Fruit fly (Drosophila melanogaster) whole organism, prepupa: Measurements from ENCODE around the gene Nna1.

Source experiments
- Blimp-1 ChIP-seq: fragments of 200-800 bp; sonication (Bioruptor generic); optimal IDR thresholded peaks from 3 replicates; lab custom pipeline; 2017; ENCODE audit warnings: missing biosample characterization, missing genetic modification characterization, mild to moderate bottlenecking, moderate library complexity, missing genetic modification reagents
- CG10669 ChIP-seq: fragments of 200-800 bp; sonication (Bioruptor generic); optimal IDR thresholded peaks from 3 replicates; lab custom pipeline; 2018; ENCODE audit warnings: missing biosample characterization, mild to moderate bottlenecking, missing genetic modification characterization, moderate library complexity
- CG11294 ChIP-seq: fragments of 200-800 bp; sonication (Bioruptor generic); IDR thresholded peaks from 2 replicates; pipeline ENCODE4 v1.3.6; 2022; ENCODE audit warnings: missing biosample characterization, missing genetic modification characterization
- CG11902 ChIP-seq: fragments of 200-800 bp; sonication (Bioruptor generic); optimal IDR thresholded peaks from 3 replicates; lab custom pipeline; 2016; ENCODE audit warnings: missing biosample characterization, missing genetic modification characterization
- CG15336 ChIP-seq: fragments of 200-800 bp; sonication (Bioruptor generic); IDR thresholded peaks from 2 replicates; pipeline ENCODE4 v1.3.6; 2022; ENCODE audit warnings: missing biosample characterization, missing genetic modification characterization
- CG16779 ChIP-seq: fragments of 200-800 bp; sonication (Bioruptor generic); optimal IDR thresholded peaks from 3 replicates; lab custom pipeline; 2017; ENCODE audit warnings: missing biosample characterization, mild to moderate bottlenecking, missing genetic modification characterization
- CG6163 ChIP-seq: fragments of 200-800 bp; sonication (Bioruptor generic); IDR thresholded peaks from 3 replicates; pipeline ENCODE4 v1.3.6; 2022; ENCODE audit warnings: missing biosample characterization, missing genetic modification characterization
- CG6276 ChIP-seq: fragments of 200-800 bp; sonication (Bioruptor generic); optimal IDR thresholded peaks from 2 replicates; lab custom pipeline; 2017; ENCODE audit warnings: missing biosample characterization, mild to moderate bottlenecking, missing genetic modification characterization
- CG6808 ChIP-seq: fragments of 200-800 bp; sonication (Bioruptor generic); optimal IDR thresholded peaks from 3 replicates; lab custom pipeline; 2017; ENCODE audit warnings: missing biosample characterization, missing genetic modification characterization, mild to moderate bottlenecking, moderate library complexity, missing genetic modification reagents
- CG6854 ChIP-seq: fragments of 200-800 bp; sonication (Bioruptor generic); optimal IDR thresholded peaks from 2 replicates; lab custom pipeline; 2017; ENCODE audit warnings: missing biosample characterization, mild to moderate bottlenecking, missing genetic modification characterization
- CG7368 ChIP-seq: fragments of 200-800 bp; sonication (Bioruptor generic); optimal IDR thresholded peaks from 3 replicates; lab custom pipeline; 2016; ENCODE audit warnings: missing biosample characterization, missing genetic modification characterization
- CG8119 ChIP-seq: fragments of 200-800 bp; sonication (Bioruptor generic); IDR thresholded peaks from 3 replicates; pipeline ENCODE4 v1.3.6; 2022; ENCODE audit warnings: missing biosample characterization, missing genetic modification characterization
- CG8319 ChIP-seq: fragments of 200-800 bp; sonication (Bioruptor generic); optimal IDR thresholded peaks from 3 replicates; lab custom pipeline; 2016; ENCODE audit warnings: missing biosample characterization, missing genetic modification characterization
- CG8632 ChIP-seq: fragments of 200-800 bp; sonication (Bioruptor generic); optimal IDR thresholded peaks from 3 replicates; lab custom pipeline; 2016; ENCODE audit warnings: missing biosample characterization, missing genetic modification characterization
- Eip78C ChIP-seq: fragments of 200-800 bp; sonication (Bioruptor generic); peaks from one replicate; lab custom pipeline; 2016; ENCODE audit warnings: missing biosample characterization, missing genetic modification characterization
- Ets21C ChIP-seq: fragments of 200-800 bp; sonication (Bioruptor generic); optimal IDR thresholded peaks from 3 replicates; lab custom pipeline; 2016; ENCODE audit warnings: missing biosample characterization, missing genetic modification characterization
- Ets96B ChIP-seq: fragments of 200-800 bp; optimal IDR thresholded peaks from 2 replicates; lab custom pipeline; 2019; ENCODE audit warnings: missing biosample characterization, mild to moderate bottlenecking, missing genetic modification characterization, moderate library complexity
- Hr39 ChIP-seq: fragments of 200-800 bp; sonication (Bioruptor generic); optimal IDR thresholded peaks from 2 replicates; lab custom pipeline; 2016; ENCODE audit warnings: missing biosample characterization, missing genetic modification characterization
- Lpt ChIP-seq: fragments of 200-800 bp; sonication (Bioruptor generic); optimal IDR thresholded peaks from 3 replicates; lab custom pipeline; 2016; ENCODE audit warnings: missing biosample characterization, missing genetic modification characterization
- OdsH ChIP-seq: fragments of 200-800 bp; sonication (Bioruptor generic); optimal IDR thresholded peaks from 3 replicates; lab custom pipeline; 2016; ENCODE audit warnings: missing biosample characterization, missing genetic modification characterization
- Smox ChIP-seq: fragments of 200-800 bp; sonication (Bioruptor generic); optimal IDR thresholded peaks from 3 replicates; lab custom pipeline; 2016; ENCODE audit warnings: missing biosample characterization, missing genetic modification characterization
- Sox102F ChIP-seq: fragments of 200-800 bp; sonication (Bioruptor generic); optimal IDR thresholded peaks from 2 replicates; lab custom pipeline; 2016; ENCODE audit warnings: missing biosample characterization, mild to moderate bottlenecking, missing genetic modification characterization
- Sox15 ChIP-seq: fragments of 200-800 bp; sonication (Bioruptor generic); optimal IDR thresholded peaks from 3 replicates; lab custom pipeline; 2016; ENCODE audit warnings: missing biosample characterization, missing genetic modification characterization
- acj6 ChIP-seq: fragments of 200-800 bp; sonication (Bioruptor generic); optimal IDR thresholded peaks from 3 replicates; lab custom pipeline; 2016; ENCODE audit warnings: missing biosample characterization, missing genetic modification characterization
- cyc ChIP-seq: fragments of 200-800 bp; sonication (Bioruptor generic); optimal IDR thresholded peaks from 3 replicates; lab custom pipeline; 2016; ENCODE audit warnings: missing biosample characterization, missing genetic modification characterization
- dsx ChIP-seq: fragments of 200-800 bp; optimal IDR thresholded peaks from 3 replicates; lab custom pipeline; 2019; ENCODE audit warnings: missing biosample characterization, mild to moderate bottlenecking, missing genetic modification characterization, moderate library complexity; ENCODE audit not compliant: poor library complexity, severe bottlenecking
- esn ChIP-seq: fragments of 200-800 bp; sonication (Bioruptor generic); optimal IDR thresholded peaks from 2 replicates; lab custom pipeline; 2016; ENCODE audit warnings: missing biosample characterization, mild to moderate bottlenecking, missing genetic modification characterization, moderate library complexity
- fd59A ChIP-seq: fragments of 200-800 bp; sonication (Bioruptor generic); optimal IDR thresholded peaks from 2 replicates; lab custom pipeline; 2017; ENCODE audit warnings: missing biosample characterization, mild to moderate bottlenecking, missing genetic modification characterization, missing genetic modification reagents
- lz ChIP-seq: fragments of 200-800 bp; sonication (Bioruptor generic); optimal IDR thresholded peaks from 3 replicates; lab custom pipeline; 2016; ENCODE audit warnings: missing biosample characterization, missing genetic modification characterization
- pdm3 ChIP-seq: fragments of 200-800 bp; sonication (Bioruptor generic); optimal IDR thresholded peaks from 3 replicates; lab custom pipeline; 2016; ENCODE audit warnings: missing biosample characterization, missing genetic modification characterization
- spab ChIP-seq: fragments of 200-800 bp; sonication (Bioruptor generic); optimal IDR thresholded peaks from 2 replicates; lab custom pipeline; 2017; ENCODE audit warnings: missing biosample characterization, mild to moderate bottlenecking, missing genetic modification characterization, missing genetic modification reagents
- ss ChIP-seq, 2 experiments: fragments of 200-800 bp; sonication (Bioruptor generic); optimal IDR thresholded peaks; 2 replicates in 1 of 2; 3 replicates in 1 of 2; lab custom pipeline; 2017 to 2018; ENCODE audit warnings: mild to moderate bottlenecking in 2 of 2, missing biosample characterization in 2 of 2, missing genetic modification characterization in 2 of 2, moderate library complexity in 1 of 2
- svp ChIP-seq: fragments of 200-800 bp; sonication (Bioruptor generic); peaks from one replicate; lab custom pipeline; 2016; ENCODE audit warnings: missing biosample characterization, missing genetic modification characterization
- topi ChIP-seq: fragments of 200-800 bp; sonication (Bioruptor generic); optimal IDR thresholded peaks from 3 replicates; lab custom pipeline; 2016; ENCODE audit warnings: missing biosample characterization, missing genetic modification characterization

Nna1 gene

dm6 chrX:13644696-13645393, 47.2 kb upstream of the Nna1 start (continued):
- TF ChIP-seq CG6808 (GFP tag; lab: Kevin White, UChicago) = peak; percentile 83
- TF ChIP-seq CG6163 (GFP tag; lab: Robert Waterston, UW) = peak; percentile 49; the same call in 1 of the 3 replicates
- TF ChIP-seq OdsH (GFP tag; lab: Kevin White, UChicago) = no peak
- peak; percentile 77 for TF ChIP-seq Eip78C
- no peak for TF ChIP-seq lz (GFP tag; lab: Kevin White, UChicago)
- TF ChIP-seq CG6276 = peak; percentile 62
- peak; percentile 30 for TF ChIP-seq topi (GFP tag; lab: Kevin White, UChicago)
- no peak for TF ChIP-seq Ets21C
- no peak for TF ChIP-seq fd59A (GFP tag; lab: Kevin White, UChicago)
- peak; percentile 81 for TF ChIP-seq CG6854 (GFP tag; lab: Kevin White, UChicago)
- TF ChIP-seq Blimp-1 = no peak
- TF ChIP-seq CG11294 (GFP tag; lab: Robert Waterston, UW) = no peak
- no peak for TF ChIP-seq cyc (GFP tag; lab: Kevin White, UChicago)
- 0 out of 3 replicates have a peak, but pooled peaks have one; percentile 47 for TF ChIP-seq CG8119 (GFP tag; lab: Robert Waterston, UW)
- no peak for TF ChIP-seq Smox (GFP tag; lab: Kevin White, UChicago)
- peak; percentile 61 for TF ChIP-seq CG16779 (tag; lab: Kevin White, UChicago)
- TF ChIP-seq pdm3 = peak; percentile 8
- TF ChIP-seq, all 60 proteins: peak for 32

- TF ChIP-seq Hr39 (GFP tag; lab: Kevin White, UChicago) (no peak), Lpt (GFP tag; lab: Kevin White, UChicago) (no peak), spab (GFP tag; lab: Kevin White, UChicago) (no peak), esn (no peak), CG6854 (GFP tag; lab: Kevin White, UChicago) (no peak), Ets96B (tag; lab: Kevin White, UChicago) (no peak), CG15336 (GFP tag; lab: Robert Waterston, UW) (no peak), svp (no peak), CG8319 (GFP tag; lab: Kevin White, UChicago) (no peak), CG10669 (GFP tag; lab: Kevin White, UChicago) (no peak), Sox102F (GFP tag; lab: Kevin White, UChicago) (no peak), Eip78C (no peak), dsx (no peak), CG7368 (GFP tag; lab: Kevin White, UChicago) (no peak), topi (GFP tag; lab: Kevin White, UChicago) (no peak), Smox (GFP tag; lab: Kevin White, UChicago) (no peak), CG8632 (no peak)
Measured at dm6 chrX:13646175-13646574, 45.9 kb upstream of the Nna1 start.

- peak; percentile 51 for TF ChIP-seq CG6276
- TF ChIP-seq svp = peak; percentile 60
- TF ChIP-seq esn = no peak
- no peak for TF ChIP-seq CG10669 (GFP tag; lab: Kevin White, UChicago)
- TF ChIP-seq CG11902 (GFP tag; lab: Kevin White, UChicago) = no peak
- no peak for TF ChIP-seq Ets96B (tag; lab: Kevin White, UChicago)
Measured at dm6 chrX:13648819-13649218, 43.3 kb upstream of the Nna1 start.

- TF ChIP-seq Sox15 (GFP tag; lab: Kevin White, UChicago) (no peak), CG11294 (GFP tag; lab: Robert Waterston, UW) (no peak), ss (GFP tag; optimal IDR thresholded peaks at IDR 0.05; lab: Kevin White, UChicago) (no peak), acj6 (GFP tag; lab: Kevin White, UChicago) (no peak)
- TF ChIP-seq, all 60 proteins: peak for 0
Measured at dm6 chrX:13649801-13650200, 42.3 kb upstream of the Nna1 start.
